Fruit fly (Drosophila melanogaster): ENCODE measurements around the gene bnl.
A peak's percentile ranks its signal among the peaks of the same experiment; 100 is the strongest.

Gene bnl

dm6 chr3R:19793661-19794060 is 43.0 kb downstream of the bnl start:
- no peak for TF ChIP-seq toe (GFP tag; optimal IDR thresholded peaks at IDR 0.05)

- TF ChIP-seq pad (GFP tag; optimal IDR thresholded peaks at IDR 0.05) (no peak), CG7045 (GFP tag; optimal IDR thresholded peaks at IDR 0.05) (no peak), kay (GFP tag; ENCODE audit: borderline replicate concordance) (no peak), Clk (GFP tag; optimal IDR thresholded peaks at IDR 0.05) (no peak), CG14711 (tag; optimal IDR thresholded peaks at IDR 0.05) (no peak), ovo (GFP tag; optimal IDR thresholded peaks at IDR 0.05) (no peak), cic (GFP tag; optimal IDR thresholded peaks at IDR 0.05) (no peak), CG1620 (GFP tag; optimal IDR thresholded peaks at IDR 0.05) (no peak), cnc (optimal IDR thresholded peaks at IDR 0.05) (no peak), toe (GFP tag; optimal IDR thresholded peaks at IDR 0.05) (no peak), CG5204 (GFP tag; optimal IDR thresholded peaks at IDR 0.05) (no peak), CG7101 (tag; optimal IDR thresholded peaks at IDR 0.05) (no peak), CG12768 (GFP tag; optimal IDR thresholded peaks at IDR 0.05) (no peak), bab1 (GFP tag; optimal IDR thresholded peaks at IDR 0.05) (no peak), Crg-1 (GFP tag; optimal IDR thresholded peaks at IDR 0.05) (no peak), tj (GFP tag; optimal IDR thresholded peaks at IDR 0.05) (no peak), Hr96 (GFP tag; optimal IDR thresholded peaks at IDR 0.05) (no peak), Mnt (GFP tag; optimal IDR thresholded peaks at IDR 0.05) (no peak), CG33017 (tag; optimal IDR thresholded peaks at IDR 0.05) (no peak), CG11617 (GFP tag; optimal IDR thresholded peaks at IDR 0.05) (no peak)
Measured at dm6 chr3R:19792697-19793096, 43.9 kb downstream of the bnl start.

dm6 chr3R:19790805-19791572 is 45.6 kb downstream of the bnl start:
- no peak for TF ChIP-seq CG12768 (GFP tag; optimal IDR thresholded peaks at IDR 0.05)
- no peak for TF ChIP-seq bab1 (GFP tag; optimal IDR thresholded peaks at IDR 0.05)
- no peak for TF ChIP-seq Clk (GFP tag; optimal IDR thresholded peaks at IDR 0.05)
- TF ChIP-seq cic (GFP tag; optimal IDR thresholded peaks at IDR 0.05): no peak
- peak in 1 of 2 experiments; percentile 4 for TF ChIP-seq cnc (optimal IDR thresholded peaks at IDR 0.05)
- TF ChIP-seq tj (GFP tag; optimal IDR thresholded peaks at IDR 0.05): peak; percentile 79
- TF ChIP-seq CG7045 (GFP tag; optimal IDR thresholded peaks at IDR 0.05): no peak
- TF ChIP-seq kay (GFP tag; ENCODE audit: borderline replicate concordance): no peak
- TF ChIP-seq CG5204 (GFP tag; optimal IDR thresholded peaks at IDR 0.05): no peak
- TF ChIP-seq Mnt (GFP tag; optimal IDR thresholded peaks at IDR 0.05): no peak
- no peak for TF ChIP-seq CG7101 (tag; optimal IDR thresholded peaks at IDR 0.05)
- no peak for TF ChIP-seq CG14711 (tag; optimal IDR thresholded peaks at IDR 0.05)

- TF ChIP-seq tj (GFP tag; optimal IDR thresholded peaks at IDR 0.05): peak; percentile 22
- no peak for TF ChIP-seq CG14711 (tag; optimal IDR thresholded peaks at IDR 0.05)
Measured at dm6 chr3R:19789942-19790774, 46.5 kb downstream of the bnl start.

dm6 chr3R:19788770-19789169 is 47.8 kb downstream of the bnl start:
- TF ChIP-seq cic (GFP tag; optimal IDR thresholded peaks at IDR 0.05): no peak

- TF ChIP-seq cnc (optimal IDR thresholded peaks at IDR 0.05): no peak
Measured at dm6 chr3R:19785451-19785850, 51.2 kb downstream of the bnl start.

dm6 chr3R:19783290-19783689 is 53.3 kb downstream of the bnl start, which contains the start of gene Acsx4:
Acsx4 (plus strand) TSS chr3R:19783522.
- TF ChIP-seq CG7045 (GFP tag; optimal IDR thresholded peaks at IDR 0.05) (no peak), Mnt (GFP tag; optimal IDR thresholded peaks at IDR 0.05) (peak; percentile 37), CG12768 (GFP tag; optimal IDR thresholded peaks at IDR 0.05) (no peak)

dm6 chr3R:19780946-19781345 is 55.7 kb downstream of the bnl start, which contains the start of gene Acsx3:
Acsx3 (plus strand) TSS chr3R:19781246.
- TF ChIP-seq pad (GFP tag; optimal IDR thresholded peaks at IDR 0.05) (no peak), cic (GFP tag; optimal IDR thresholded peaks at IDR 0.05) (peak; percentile 36), CG11617 (GFP tag; optimal IDR thresholded peaks at IDR 0.05) (no peak), CG7101 (tag; optimal IDR thresholded peaks at IDR 0.05) (no peak), Crg-1 (GFP tag; optimal IDR thresholded peaks at IDR 0.05) (no peak), bab1 (GFP tag; optimal IDR thresholded peaks at IDR 0.05) (no peak), ovo (GFP tag; optimal IDR thresholded peaks at IDR 0.05) (no peak), Clk (GFP tag; optimal IDR thresholded peaks at IDR 0.05) (no peak), CG1620 (GFP tag; optimal IDR thresholded peaks at IDR 0.05) (no peak), CG5204 (GFP tag; optimal IDR thresholded peaks at IDR 0.05) (no peak), CG14711 (tag; optimal IDR thresholded peaks at IDR 0.05) (no peak), Hr96 (GFP tag; optimal IDR thresholded peaks at IDR 0.05) (no peak), Mnt (GFP tag; optimal IDR thresholded peaks at IDR 0.05) (no peak), kay (GFP tag; ENCODE audit: borderline replicate concordance) (peak; percentile 4), tj (GFP tag; optimal IDR thresholded peaks at IDR 0.05) (no peak), cnc (optimal IDR thresholded peaks at IDR 0.05) (no peak), toe (GFP tag; optimal IDR thresholded peaks at IDR 0.05) (no peak), CG33017 (tag; optimal IDR thresholded peaks at IDR 0.05) (no peak), CG12768 (GFP tag; optimal IDR thresholded peaks at IDR 0.05) (peak; percentile 28), CG7045 (GFP tag; optimal IDR thresholded peaks at IDR 0.05) (no peak)

Measured in whole organism, adult.